Fruit fly (Drosophila melanogaster) whole organism, prepupa: ENCODE data around the gene Acsf3.

Experiments used
- Blimp-1 ChIP-seq: fragments of 200-800 bp; sonication (Bioruptor generic); optimal IDR thresholded peaks from 3 replicates; lab custom pipeline; 2017; ENCODE audit warnings: missing biosample characterization, missing genetic modification characterization, mild to moderate bottlenecking, moderate library complexity, missing genetic modification reagents
- CG10631 ChIP-seq: fragments of 200-800 bp; sonication (Bioruptor generic); optimal IDR thresholded peaks from 2 replicates; lab custom pipeline; 2016; ENCODE audit warnings: missing biosample characterization, missing genetic modification characterization
- CG10669 ChIP-seq: fragments of 200-800 bp; sonication (Bioruptor generic); optimal IDR thresholded peaks from 3 replicates; lab custom pipeline; 2018; ENCODE audit warnings: missing biosample characterization, mild to moderate bottlenecking, missing genetic modification characterization, moderate library complexity
- CG11294 ChIP-seq: fragments of 200-800 bp; sonication (Bioruptor generic); IDR thresholded peaks from 2 replicates; pipeline ENCODE4 v1.3.6; 2022; ENCODE audit warnings: missing biosample characterization, missing genetic modification characterization
- CG11762 ChIP-seq: fragments of 200-800 bp; sonication (Bioruptor generic); optimal IDR thresholded peaks from 3 replicates; lab custom pipeline; 2016; ENCODE audit warnings: missing biosample characterization, missing genetic modification characterization; ENCODE audit not compliant: insufficient read depth
- CG11902 ChIP-seq: fragments of 200-800 bp; sonication (Bioruptor generic); optimal IDR thresholded peaks from 3 replicates; lab custom pipeline; 2016; ENCODE audit warnings: missing biosample characterization, missing genetic modification characterization
- CG15336 ChIP-seq: fragments of 200-800 bp; sonication (Bioruptor generic); IDR thresholded peaks from 2 replicates; pipeline ENCODE4 v1.3.6; 2022; ENCODE audit warnings: missing biosample characterization, missing genetic modification characterization
- CG1621 ChIP-seq: fragments of 200-800 bp; sonication (Bioruptor generic); optimal IDR thresholded peaks from 3 replicates; lab custom pipeline; 2018; ENCODE audit warnings: missing biosample characterization, mild to moderate bottlenecking, missing genetic modification characterization
- CG16779 ChIP-seq: fragments of 200-800 bp; sonication (Bioruptor generic); optimal IDR thresholded peaks from 3 replicates; lab custom pipeline; 2017; ENCODE audit warnings: missing biosample characterization, mild to moderate bottlenecking, missing genetic modification characterization
- CG31627 ChIP-seq: fragments of 200-800 bp; sonication (Bioruptor generic); optimal IDR thresholded peaks from 3 replicates; lab custom pipeline; 2016; ENCODE audit warnings: missing biosample characterization, missing genetic modification characterization
- CG32006 ChIP-seq: fragments of 200-800 bp; sonication (Bioruptor generic); optimal IDR thresholded peaks from 3 replicates; lab custom pipeline; 2017; ENCODE audit warnings: missing biosample characterization, mild to moderate bottlenecking, missing genetic modification characterization
- CG34406 ChIP-seq: fragments of 200-800 bp; sonication (Bioruptor generic); optimal IDR thresholded peaks from 3 replicates; lab custom pipeline; 2016; ENCODE audit warnings: missing biosample characterization, missing genetic modification characterization
- CG3919 ChIP-seq: fragments of 200-800 bp; sonication (Bioruptor generic); optimal IDR thresholded peaks from 3 replicates; lab custom pipeline; 2016; ENCODE audit warnings: missing biosample characterization, missing genetic modification characterization
- CG6163 ChIP-seq: fragments of 200-800 bp; sonication (Bioruptor generic); IDR thresholded peaks from 3 replicates; pipeline ENCODE4 v1.3.6; 2022; ENCODE audit warnings: missing biosample characterization, missing genetic modification characterization
- CG6276 ChIP-seq: fragments of 200-800 bp; sonication (Bioruptor generic); optimal IDR thresholded peaks from 2 replicates; lab custom pipeline; 2017; ENCODE audit warnings: missing biosample characterization, mild to moderate bottlenecking, missing genetic modification characterization
- CG6792 ChIP-seq: fragments of 200-800 bp; sonication (Bioruptor generic); optimal IDR thresholded peaks from 3 replicates; lab custom pipeline; 2016; ENCODE audit warnings: missing biosample characterization, missing genetic modification characterization
- CG6808 ChIP-seq: fragments of 200-800 bp; sonication (Bioruptor generic); optimal IDR thresholded peaks from 3 replicates; lab custom pipeline; 2017; ENCODE audit warnings: missing biosample characterization, missing genetic modification characterization, mild to moderate bottlenecking, moderate library complexity, missing genetic modification reagents
- CG6854 ChIP-seq: fragments of 200-800 bp; sonication (Bioruptor generic); optimal IDR thresholded peaks from 2 replicates; lab custom pipeline; 2017; ENCODE audit warnings: missing biosample characterization, mild to moderate bottlenecking, missing genetic modification characterization
- CG7368 ChIP-seq: fragments of 200-800 bp; sonication (Bioruptor generic); optimal IDR thresholded peaks from 3 replicates; lab custom pipeline; 2016; ENCODE audit warnings: missing biosample characterization, missing genetic modification characterization
- CG8319 ChIP-seq: fragments of 200-800 bp; sonication (Bioruptor generic); optimal IDR thresholded peaks from 3 replicates; lab custom pipeline; 2016; ENCODE audit warnings: missing biosample characterization, missing genetic modification characterization
- Eip75B ChIP-seq: fragments of 200-800 bp; sonication (Bioruptor generic); optimal IDR thresholded peaks from 3 replicates; lab custom pipeline; 2016; ENCODE audit warnings: missing biosample characterization, missing genetic modification characterization
- Eip78C ChIP-seq: fragments of 200-800 bp; sonication (Bioruptor generic); peaks from one replicate; lab custom pipeline; 2016; ENCODE audit warnings: missing biosample characterization, missing genetic modification characterization
- Eip93F ChIP-seq: fragments of 200-800 bp; sonication (Bioruptor generic); optimal IDR thresholded peaks from 2 replicates; lab custom pipeline; 2016; ENCODE audit warnings: missing biosample characterization, mild to moderate bottlenecking, missing genetic modification characterization
- Ets96B ChIP-seq: fragments of 200-800 bp; optimal IDR thresholded peaks from 2 replicates; lab custom pipeline; 2019; ENCODE audit warnings: missing biosample characterization, mild to moderate bottlenecking, missing genetic modification characterization, moderate library complexity
- Gug ChIP-seq: fragments of 200-800 bp; sonication (Bioruptor generic); IDR thresholded peaks from 2 replicates; pipeline ENCODE4 v1.3.6; 2022; ENCODE audit warnings: missing biosample characterization, missing genetic modification characterization
- Hr39 ChIP-seq: fragments of 200-800 bp; sonication (Bioruptor generic); optimal IDR thresholded peaks from 2 replicates; lab custom pipeline; 2016; ENCODE audit warnings: missing biosample characterization, missing genetic modification characterization
- Hr4 ChIP-seq: fragments of 200-800 bp; sonication (Bioruptor generic); optimal IDR thresholded peaks from 3 replicates; lab custom pipeline; 2016; ENCODE audit warnings: missing biosample characterization, missing genetic modification characterization
- OdsH ChIP-seq: fragments of 200-800 bp; sonication (Bioruptor generic); optimal IDR thresholded peaks from 3 replicates; lab custom pipeline; 2016; ENCODE audit warnings: missing biosample characterization, missing genetic modification characterization
- Smox ChIP-seq: fragments of 200-800 bp; sonication (Bioruptor generic); optimal IDR thresholded peaks from 3 replicates; lab custom pipeline; 2016; ENCODE audit warnings: missing biosample characterization, missing genetic modification characterization
- Sox102F ChIP-seq: fragments of 200-800 bp; sonication (Bioruptor generic); optimal IDR thresholded peaks from 2 replicates; lab custom pipeline; 2016; ENCODE audit warnings: missing biosample characterization, mild to moderate bottlenecking, missing genetic modification characterization
- Sox14 ChIP-seq: fragments of 200-800 bp; sonication (Bioruptor generic); optimal IDR thresholded peaks from 3 replicates; lab custom pipeline; 2016; ENCODE audit warnings: missing biosample characterization, missing genetic modification characterization
- Sox15 ChIP-seq: fragments of 200-800 bp; sonication (Bioruptor generic); optimal IDR thresholded peaks from 3 replicates; lab custom pipeline; 2016; ENCODE audit warnings: missing biosample characterization, missing genetic modification characterization
- acj6 ChIP-seq: fragments of 200-800 bp; sonication (Bioruptor generic); optimal IDR thresholded peaks from 3 replicates; lab custom pipeline; 2016; ENCODE audit warnings: missing biosample characterization, missing genetic modification characterization
- cyc ChIP-seq: fragments of 200-800 bp; sonication (Bioruptor generic); optimal IDR thresholded peaks from 3 replicates; lab custom pipeline; 2016; ENCODE audit warnings: missing biosample characterization, missing genetic modification characterization
- dac ChIP-seq: fragments of 200-800 bp; sonication (Bioruptor generic); optimal IDR thresholded peaks from 2 replicates; lab custom pipeline; 2017; ENCODE audit warnings: missing biosample characterization, mild to moderate bottlenecking, missing genetic modification characterization
- dsx ChIP-seq: fragments of 200-800 bp; optimal IDR thresholded peaks from 3 replicates; lab custom pipeline; 2019; ENCODE audit warnings: missing biosample characterization, mild to moderate bottlenecking, missing genetic modification characterization, moderate library complexity; ENCODE audit not compliant: poor library complexity, severe bottlenecking
- eg ChIP-seq: fragments of 200-800 bp; sonication (Bioruptor generic); IDR thresholded peaks from 3 replicates; pipeline ENCODE4 v1.3.6; 2022; ENCODE audit warnings: missing biosample characterization, missing genetic modification characterization
- esn ChIP-seq: fragments of 200-800 bp; sonication (Bioruptor generic); optimal IDR thresholded peaks from 2 replicates; lab custom pipeline; 2016; ENCODE audit warnings: missing biosample characterization, mild to moderate bottlenecking, missing genetic modification characterization, moderate library complexity
- fd59A ChIP-seq: fragments of 200-800 bp; sonication (Bioruptor generic); optimal IDR thresholded peaks from 2 replicates; lab custom pipeline; 2017; ENCODE audit warnings: missing biosample characterization, mild to moderate bottlenecking, missing genetic modification characterization, missing genetic modification reagents
- fd85E ChIP-seq: fragments of 200-800 bp; sonication (Bioruptor generic); optimal IDR thresholded peaks from 3 replicates; lab custom pipeline; 2016; ENCODE audit warnings: missing biosample characterization, missing genetic modification characterization
- lz ChIP-seq: fragments of 200-800 bp; sonication (Bioruptor generic); optimal IDR thresholded peaks from 3 replicates; lab custom pipeline; 2016; ENCODE audit warnings: missing biosample characterization, missing genetic modification characterization
- spab ChIP-seq: fragments of 200-800 bp; sonication (Bioruptor generic); optimal IDR thresholded peaks from 2 replicates; lab custom pipeline; 2017; ENCODE audit warnings: missing biosample characterization, mild to moderate bottlenecking, missing genetic modification characterization, missing genetic modification reagents
- svp ChIP-seq: fragments of 200-800 bp; sonication (Bioruptor generic); peaks from one replicate; lab custom pipeline; 2016; ENCODE audit warnings: missing biosample characterization, missing genetic modification characterization
- topi ChIP-seq: fragments of 200-800 bp; sonication (Bioruptor generic); optimal IDR thresholded peaks from 3 replicates; lab custom pipeline; 2016; ENCODE audit warnings: missing biosample characterization, missing genetic modification characterization
- vri ChIP-seq: fragments of 200-800 bp; sonication (Bioruptor generic); optimal IDR thresholded peaks from 3 replicates; lab custom pipeline; 2016; ENCODE audit warnings: missing biosample characterization, mild to moderate bottlenecking, missing genetic modification characterization

The Acsf3 gene

DNA sequence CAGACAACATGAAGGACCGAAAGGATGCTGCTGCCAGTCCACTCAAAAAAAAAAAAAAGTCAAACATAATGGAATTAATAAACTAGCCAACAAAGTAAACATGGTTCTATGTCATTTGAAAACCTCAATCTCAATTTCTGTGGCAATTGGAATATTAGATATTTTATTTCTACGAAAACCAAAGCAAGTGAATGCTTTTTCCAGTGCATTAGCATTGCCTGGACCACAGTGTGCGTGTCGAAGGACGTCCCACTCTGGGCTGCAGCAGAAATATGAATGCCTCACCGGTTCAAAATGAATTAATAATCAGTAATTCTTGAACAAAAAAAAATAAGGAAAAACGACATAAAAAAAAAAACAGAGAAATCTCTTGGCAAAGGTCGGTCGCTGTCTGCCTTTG lies 43.6 kb downstream of the Acsf3 start (continued):
- TF ChIP-seq spab (GFP tag; lab: Kevin White, UChicago): no peak
- TF ChIP-seq dac: no peak
- TF ChIP-seq CG6854: no peak
- no peak for TF ChIP-seq CG1621 (tag; lab: Kevin White, UChicago)
- no peak for TF ChIP-seq CG6276 (GFP tag; lab: Kevin White, UChicago)
- no peak for TF ChIP-seq Sox14 (GFP tag; lab: Kevin White, UChicago)
- no peak for TF ChIP-seq CG7368 (GFP tag; lab: Kevin White, UChicago)
- no peak for TF ChIP-seq fd85E (GFP tag; lab: Kevin White, UChicago)
- no peak for TF ChIP-seq CG11294
- no peak for TF ChIP-seq CG16779 (tag; lab: Kevin White, UChicago)
- TF ChIP-seq OdsH (GFP tag; lab: Kevin White, UChicago): peak; percentile 13
- no peak for TF ChIP-seq Sox102F (GFP tag; lab: Kevin White, UChicago)
- peak; percentile 4 for TF ChIP-seq Smox (GFP tag; lab: Kevin White, UChicago)
- TF ChIP-seq CG11762: no peak
- TF ChIP-seq CG10631 (GFP tag; lab: Kevin White, UChicago): peak; percentile 23
- TF ChIP-seq Sox15 (GFP tag; lab: Kevin White, UChicago): no peak
- TF ChIP-seq eg: no peak
- TF ChIP-seq CG32006 (GFP tag; lab: Kevin White, UChicago): no peak
- TF ChIP-seq Eip93F (GFP tag; lab: Kevin White, UChicago): no peak
- no peak for TF ChIP-seq CG34406 (GFP tag; lab: Kevin White, UChicago)
- TF ChIP-seq CG31627 (GFP tag; lab: Kevin White, UChicago): no peak
- TF ChIP-seq CG8319: no peak
- TF ChIP-seq dsx (GFP tag; lab: Kevin White, UChicago): no peak
- TF ChIP-seq Hr39 (GFP tag; lab: Kevin White, UChicago): peak; percentile 10
- peak; percentile 60 for TF ChIP-seq Eip78C (GFP tag; lab: Kevin White, UChicago)
- TF ChIP-seq acj6 (GFP tag; lab: Kevin White, UChicago): no peak
- no peak for TF ChIP-seq CG3919 (GFP tag; lab: Kevin White, UChicago)
- TF ChIP-seq CG6792 (GFP tag; lab: Kevin White, UChicago): no peak

DNA sequence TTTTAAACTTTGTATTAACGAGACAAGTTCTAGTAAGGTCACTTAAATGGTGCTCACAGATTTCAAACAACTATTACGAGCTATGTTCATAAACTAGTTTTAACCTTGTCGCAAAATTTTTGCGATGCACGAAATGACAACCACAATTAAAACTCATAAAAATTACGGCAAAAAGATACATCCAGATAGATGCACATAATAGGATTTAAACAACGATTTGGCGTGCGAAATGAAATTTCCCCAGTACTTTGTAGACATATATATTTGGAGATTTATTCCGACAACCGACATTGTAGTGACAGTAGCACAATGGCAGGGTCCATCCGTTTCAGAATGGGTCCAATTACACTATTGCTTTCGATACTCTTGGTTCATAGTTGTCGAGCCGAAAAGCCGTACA lies 49.0 kb downstream of the Acsf3 start, which contains the start of gene CheA7a:
Gene CheA7a (plus strand): TSS at position 301 of the 400 bp plus-strand sequence.
- no peak for TF ChIP-seq spab (GFP tag; lab: Kevin White, UChicago)
- TF ChIP-seq CG10669 (GFP tag; lab: Kevin White, UChicago): no peak
- no peak for TF ChIP-seq CG6163
- no peak for TF ChIP-seq OdsH (GFP tag; lab: Kevin White, UChicago)
- TF ChIP-seq CG3919 (GFP tag; lab: Kevin White, UChicago): no peak
- no peak for TF ChIP-seq cyc
- TF ChIP-seq Eip75B: no peak
- no peak for TF ChIP-seq CG10631 (GFP tag; lab: Kevin White, UChicago)
- no peak for TF ChIP-seq svp (GFP tag; lab: Kevin White, UChicago)
- TF ChIP-seq Ets96B: no peak
- TF ChIP-seq Sox14 (GFP tag; lab: Kevin White, UChicago): no peak
- no peak for TF ChIP-seq esn
- TF ChIP-seq, all 60 proteins: peak for 0

DNA sequence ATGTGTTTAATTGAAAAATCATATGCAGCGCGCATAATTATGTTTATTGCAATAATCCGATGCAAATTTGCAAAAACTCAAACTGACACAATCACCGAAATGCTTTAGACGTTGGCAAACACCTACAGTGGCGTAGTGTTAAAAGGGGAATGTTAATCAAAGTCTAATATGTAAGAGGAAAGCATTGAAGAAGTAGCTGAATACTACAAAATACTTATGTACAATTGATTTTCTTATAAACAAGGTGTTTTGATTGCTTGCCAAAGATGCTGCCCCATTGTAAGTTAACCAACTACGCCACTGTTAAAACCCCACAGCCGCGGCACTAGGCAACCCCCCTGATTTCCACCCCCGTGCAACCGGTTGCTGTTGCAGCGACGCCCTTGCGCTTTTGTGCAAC lies 50.7 kb downstream of the Acsf3 start:
- 0 out of 3 replicates have a peak, but pooled peaks have one; percentile 11 for TF ChIP-seq CG6163
- TF ChIP-seq vri (GFP tag; lab: Kevin White, UChicago): no peak
- peak; percentile 36 for TF ChIP-seq CG3919 (GFP tag; lab: Kevin White, UChicago)
- TF ChIP-seq lz: peak; percentile 25
- no peak for TF ChIP-seq dac
- TF ChIP-seq Ets96B: peak; percentile 13
- peak; percentile 10 for TF ChIP-seq CG34406 (GFP tag; lab: Kevin White, UChicago)
- peak; percentile 36 for TF ChIP-seq cyc
- peak; percentile 23; the same call in 1 of the 2 replicates for TF ChIP-seq CG15336 (GFP tag; lab: Robert Waterston, UW)
- peak; percentile 33 for TF ChIP-seq CG6808 (GFP tag; lab: Kevin White, UChicago)
- peak; percentile 5 for TF ChIP-seq CG11902
- TF ChIP-seq eg: peak; percentile 35; the same call in 1 of the 3 replicates
- TF ChIP-seq CG1621 (tag; lab: Kevin White, UChicago): no peak
- TF ChIP-seq Blimp-1: no peak
- TF ChIP-seq CG32006 (GFP tag; lab: Kevin White, UChicago): peak; percentile 15
- TF ChIP-seq Sox14 (GFP tag; lab: Kevin White, UChicago): peak; percentile 10
- TF ChIP-seq acj6 (GFP tag; lab: Kevin White, UChicago): no peak
- TF ChIP-seq OdsH (GFP tag; lab: Kevin White, UChicago): peak; percentile 32
- TF ChIP-seq CG8319: no peak
- TF ChIP-seq CG10669 (GFP tag; lab: Kevin White, UChicago): peak; percentile 23
- TF ChIP-seq CG31627 (GFP tag; lab: Kevin White, UChicago): peak; percentile 34
- no peak for TF ChIP-seq fd85E (GFP tag; lab: Kevin White, UChicago)
- TF ChIP-seq topi (GFP tag; lab: Kevin White, UChicago): peak; percentile 21
- TF ChIP-seq Sox102F (GFP tag; lab: Kevin White, UChicago): peak; percentile 37
- TF ChIP-seq Eip78C (GFP tag; lab: Kevin White, UChicago): peak; percentile 74
- TF ChIP-seq Hr4 (GFP tag; lab: Kevin White, UChicago): no peak
- TF ChIP-seq Eip93F (GFP tag; lab: Kevin White, UChicago): no peak
- peak; percentile 17 for TF ChIP-seq fd59A (GFP tag; lab: Kevin White, UChicago)
- no peak for TF ChIP-seq Gug (GFP tag; lab: Robert Waterston, UW)
